Worm (Caenorhabditis elegans): ENCODE data around the gene srz-14.

Gene srz-14

DNA sequence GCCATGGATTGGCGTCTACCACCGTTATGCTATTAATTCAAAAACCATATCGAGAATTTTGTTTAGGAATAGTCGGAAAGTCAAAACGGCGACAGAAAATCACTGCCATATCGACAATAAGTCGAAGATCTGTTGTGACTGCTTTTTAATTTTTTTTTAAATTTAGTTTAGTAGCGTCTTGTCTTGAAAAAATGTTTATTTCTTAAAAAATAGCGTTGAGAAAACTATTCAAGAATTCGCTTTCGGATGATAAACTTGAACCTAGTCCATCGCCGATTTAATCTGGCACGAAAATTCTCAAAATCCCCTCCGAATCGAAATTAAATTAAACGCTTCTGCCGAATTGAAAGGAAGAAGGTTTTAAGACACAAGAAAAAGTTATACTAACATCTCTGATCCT lies 8.7 kb downstream of the srz-14 start, which contains the start of gene srh-279:
Gene srh-279 (plus strand): TSS at position 301 of the 400 bp plus-strand sequence.
- no peak for TF ChIP-seq lin-15B (tag; optimal IDR thresholded peaks at IDR 0.05)
- no peak for TF ChIP-seq aly-2 (tag; optimal IDR thresholded peaks at IDR 0.05)
- no peak for TF ChIP-seq tbx-2 (tag; optimal IDR thresholded peaks at IDR 0.05)

ce11 chrV:16194639-16195038 lies 11.2 kb downstream of the srz-14 start, which contains the start of gene rabr-4:
Gene rabr-4, plus strand, starts transcription at chrV:16194939.
- TF ChIP-seq skn-1 (tag; optimal IDR thresholded peaks at IDR 0.05), result no peak
- TF ChIP-seq egl-5 (tag; optimal IDR thresholded peaks at IDR 0.05), result no peak
- TF ChIP-seq elt-1 (tag; optimal IDR thresholded peaks at IDR 0.05), result no peak
- no peak for TF ChIP-seq ZK546.5 (tag; optimal IDR thresholded peaks at IDR 0.05)
- TF ChIP-seq unc-62 (GFP tag; optimal IDR thresholded peaks at IDR 0.05), result no peak
- TF ChIP-seq nhr-237 (tag; optimal IDR thresholded peaks at IDR 0.05), result no peak
- TF ChIP-seq ama-1 (optimal IDR thresholded peaks at IDR 0.05), result no peak
- TF ChIP-seq nfya-1 (tag; optimal IDR thresholded peaks at IDR 0.05; ENCODE audit: insufficient read depth), result no peak
- no peak for TF ChIP-seq tbx-2 (tag; optimal IDR thresholded peaks at IDR 0.05)
- TF ChIP-seq nhr-28 (tag; optimal IDR thresholded peaks at IDR 0.05), result no peak

DNA sequence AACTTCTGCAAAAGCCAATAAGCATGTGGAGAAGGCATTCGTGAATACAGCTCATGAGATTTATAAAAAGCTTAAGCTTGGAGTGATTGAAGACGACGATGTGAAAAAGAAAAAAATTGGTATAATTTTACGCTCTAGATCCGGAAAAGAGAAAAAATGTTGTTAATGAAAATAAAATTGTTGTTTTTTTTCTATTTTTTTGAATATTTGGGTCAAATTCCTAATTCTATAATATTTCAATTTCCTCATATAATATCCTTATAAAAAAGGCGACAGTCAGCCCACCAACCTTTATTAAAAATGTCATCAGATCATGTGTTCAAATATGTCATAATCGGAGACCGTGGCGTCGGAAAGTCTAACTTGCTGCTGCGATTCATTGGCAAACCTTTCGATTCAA lies 11.9 kb downstream of the srz-14 start, which contains the start of gene rabr-3:
Gene rabr-3 (plus strand): TSS at position 301 of the 400 bp plus-strand sequence.
- no peak for TF ChIP-seq lin-15B (tag; optimal IDR thresholded peaks at IDR 0.05)
- no peak for TF ChIP-seq elt-1 (tag; optimal IDR thresholded peaks at IDR 0.05)
- TF ChIP-seq eor-1 (tag; optimal IDR thresholded peaks at IDR 0.05), result no peak
- no peak for TF ChIP-seq unc-62 (GFP tag; optimal IDR thresholded peaks at IDR 0.05)
- no peak for TF ChIP-seq lsy-12 (tag; optimal IDR thresholded peaks at IDR 0.05)
- TF ChIP-seq egl-27 (tag; optimal IDR thresholded peaks at IDR 0.05), result no peak

ce11 chrV:16198016-16198415 lies 14.6 kb downstream of the srz-14 start, which contains the start of gene F11A5.5:
Gene F11A5.5, plus strand, starts transcription at chrV:16198316.
- TF ChIP-seq nhr-67 (tag; optimal IDR thresholded peaks at IDR 0.05) (no peak), unc-62 (GFP tag; optimal IDR thresholded peaks at IDR 0.05) (no peak), fos-1 (tag; optimal IDR thresholded peaks at IDR 0.05) (no peak), lsy-12 (tag; optimal IDR thresholded peaks at IDR 0.05) (no peak), ceh-82 (tag; optimal IDR thresholded peaks at IDR 0.05) (no peak), nhr-23 (tag; optimal IDR thresholded peaks at IDR 0.05) (no peak), ztf-4 (tag; optimal IDR thresholded peaks at IDR 0.05) (no peak), lin-15B (tag; optimal IDR thresholded peaks at IDR 0.05) (no peak), sea-2 (GFP tag; optimal IDR thresholded peaks at IDR 0.05) (no peak), mml-1 (tag; optimal IDR thresholded peaks at IDR 0.05) (no peak), unc-39 (tag; optimal IDR thresholded peaks at IDR 0.05) (no peak), R02D3.7 (tag; optimal IDR thresholded peaks at IDR 0.05) (no peak), aly-2 (tag; optimal IDR thresholded peaks at IDR 0.05) (no peak), ztf-11 (tag; optimal IDR thresholded peaks at IDR 0.05) (no peak), eor-1 (tag; optimal IDR thresholded peaks at IDR 0.05) (no peak), ceh-9 (tag; optimal IDR thresholded peaks at IDR 0.05) (no peak), fkh-2 (tag; optimal IDR thresholded peaks at IDR 0.05) (no peak), snpc-4 (tag; optimal IDR thresholded peaks at IDR 0.05) (no peak), nfya-1 (tag; optimal IDR thresholded peaks at IDR 0.05; ENCODE audit: insufficient read depth) (no peak), ama-1 (optimal IDR thresholded peaks at IDR 0.05) (no peak)

- no peak for TF ChIP-seq nhr-23 (tag; optimal IDR thresholded peaks at IDR 0.05)
- TF ChIP-seq ceh-16 (tag; optimal IDR thresholded peaks at IDR 0.05), result no peak
- TF ChIP-seq nhr-25 (tag; optimal IDR thresholded peaks at IDR 0.05), result no peak
- TF ChIP-seq mdl-1 (tag; optimal IDR thresholded peaks at IDR 0.05), result no peak
- TF ChIP-seq fos-1 (tag; optimal IDR thresholded peaks at IDR 0.05), result no peak
- no peak for TF ChIP-seq snpc-4 (tag; optimal IDR thresholded peaks at IDR 0.05)
- no peak for TF ChIP-seq aly-2 (tag; optimal IDR thresholded peaks at IDR 0.05)
- no peak for TF ChIP-seq daf-12 (tag; optimal IDR thresholded peaks at IDR 0.05)
- TF ChIP-seq elt-2 (tag; optimal IDR thresholded peaks at IDR 0.05), result no peak
- no peak for TF ChIP-seq nhr-11 (tag; optimal IDR thresholded peaks at IDR 0.05)
- TF ChIP-seq lsy-12 (tag; optimal IDR thresholded peaks at IDR 0.05), result no peak
- TF ChIP-seq unc-62 (GFP tag; optimal IDR thresholded peaks at IDR 0.05), result no peak
- no peak for TF ChIP-seq ceh-9 (tag; optimal IDR thresholded peaks at IDR 0.05)
- TF ChIP-seq ZK546.5 (tag; optimal IDR thresholded peaks at IDR 0.05), result no peak
These were observed 18.3 kb downstream of the srz-14 start, which contains the start of gene F11A5.17 for ce11 chrV:16201730-16202129. Gene F11A5.17, plus strand, starts transcription at chrV:16202030.

Measured in whole organism, L3 larva.